Fruit fly (Drosophila melanogaster) whole organism, embryonic: ENCODE results near the gene cerv.
A peak's percentile ranks its signal among the peaks of the same experiment; 100 is the strongest.

Experiments used
- Aef1 ChIP-seq: fragments of 200-800 bp; sonication (Bioruptor generic); IDR thresholded peaks from 3 replicates; pipeline ENCODE4 v1.3.6; 2022; ENCODE audit warnings: missing biosample characterization, missing genetic modification characterization
- Antp ChIP-seq: fragments of 200-800 bp; sonication (Bioruptor generic); optimal IDR thresholded peaks from 3 replicates; lab custom pipeline; 2016; ENCODE audit warnings: missing biosample characterization, missing genetic modification characterization
- Atf-2 ChIP-seq: fragments of 200-800 bp; sonication (Bioruptor generic); optimal IDR thresholded peaks from 2 replicates; lab custom pipeline; 2016; ENCODE audit warnings: missing biosample characterization, missing genetic modification characterization
- Bteb2 ChIP-seq: fragments of 200-800 bp; sonication (Bioruptor generic); optimal IDR thresholded peaks from 2 replicates; lab custom pipeline; 2016; ENCODE audit warnings: missing biosample characterization, missing genetic modification characterization
- CG10321 ChIP-seq: fragments of 200-800 bp; sonication (Bioruptor generic); IDR thresholded peaks from 2 replicates; pipeline ENCODE4 v1.3.6; 2022; ENCODE audit warnings: missing biosample characterization, missing genetic modification characterization
- CG10543 ChIP-seq: fragments of 200-800 bp; sonication (Bioruptor generic); optimal IDR thresholded peaks from 3 replicates; lab custom pipeline; 2017; ENCODE audit warnings: missing biosample characterization, mild to moderate bottlenecking, missing genetic modification characterization, moderate library complexity
- CG15269 ChIP-seq: fragments of 200-800 bp; sonication (Bioruptor generic); optimal IDR thresholded peaks from 2 replicates; lab custom pipeline; 2018; ENCODE audit warnings: missing biosample characterization, mild to moderate bottlenecking, missing genetic modification characterization, moderate library complexity
- CG15479 ChIP-seq: fragments of 200-800 bp; sonication (Bioruptor generic); optimal IDR thresholded peaks from 3 replicates; lab custom pipeline; 2019; ENCODE audit warnings: missing biosample characterization, mild to moderate bottlenecking, missing genetic modification characterization, moderate library complexity
- CG16779 ChIP-seq: fragments of 200-800 bp; sonication (Bioruptor generic); IDR thresholded peaks from 2 replicates; pipeline ENCODE4 v1.3.6; 2022; ENCODE audit warnings: missing biosample characterization, missing genetic modification characterization
- CG16813 ChIP-seq: fragments of 200-800 bp; sonication (Bioruptor generic); IDR thresholded peaks from 3 replicates; pipeline ENCODE4 v1.3.6; 2022; ENCODE audit warnings: missing biosample characterization, missing genetic modification characterization; ENCODE audit not compliant: partially characterized antibody
- CG17359 ChIP-seq: fragments of 200-800 bp; sonication (Bioruptor generic); optimal IDR thresholded peaks from 3 replicates; lab custom pipeline; 2018; ENCODE audit warnings: missing biosample characterization, mild to moderate bottlenecking, missing genetic modification characterization, moderate library complexity
- CG17385 ChIP-seq: fragments of 200-800 bp; sonication (Bioruptor generic); optimal IDR thresholded peaks from 3 replicates; lab custom pipeline; 2018; ENCODE audit warnings: missing biosample characterization, mild to moderate bottlenecking, missing genetic modification characterization
- CG32772 ChIP-seq: fragments of 200-800 bp; sonication (Bioruptor generic); IDR thresholded peaks from 2 replicates; pipeline ENCODE4 v1.3.6; 2022; ENCODE audit warnings: missing biosample characterization, missing genetic modification characterization
- CG4360 ChIP-seq: fragments of 200-800 bp; sonication (Bioruptor generic); IDR thresholded peaks from 2 replicates; pipeline ENCODE4 v1.3.6; 2022; ENCODE audit warnings: missing biosample characterization, missing genetic modification characterization
- CG8281 ChIP-seq: fragments of 200-800 bp; sonication (Bioruptor generic); optimal IDR thresholded peaks from 2 replicates; lab custom pipeline; 2018; ENCODE audit warnings: missing biosample characterization, mild to moderate bottlenecking, missing genetic modification characterization, moderate library complexity
- CG9932 ChIP-seq: fragments of 200-800 bp; sonication (Bioruptor generic); IDR thresholded peaks from 2 replicates; pipeline ENCODE4 v1.3.6; 2022; ENCODE audit warnings: missing biosample characterization, missing genetic modification characterization
- Camta ChIP-seq: fragments of 200-800 bp; sonication (Bioruptor generic); optimal IDR thresholded peaks from 2 replicates; lab custom pipeline; 2016; ENCODE audit warnings: missing biosample characterization, missing genetic modification characterization
- Dek ChIP-seq: fragments of 200-800 bp; sonication (Bioruptor generic); optimal IDR thresholded peaks from 3 replicates; lab custom pipeline; 2019; ENCODE audit warnings: missing biosample characterization, mild to moderate bottlenecking, missing genetic modification characterization, moderate library complexity
- Dll ChIP-seq: fragments of 200-800 bp; sonication (Bioruptor generic); IDR thresholded peaks from 4 replicates; pipeline ENCODE4 v1.3.6; 2022; ENCODE audit warnings: missing biosample characterization, missing genetic modification characterization; ENCODE audit not compliant: partially characterized antibody
- Hey ChIP-seq: fragments of 200-800 bp; sonication (Bioruptor generic); optimal IDR thresholded peaks from 3 replicates; lab custom pipeline; 2018; ENCODE audit warnings: missing biosample characterization, mild to moderate bottlenecking, missing genetic modification characterization
- HmgZ ChIP-seq: fragments of 200-800 bp; sonication (Bioruptor generic); optimal IDR thresholded peaks from 2 replicates; lab custom pipeline; 2018; ENCODE audit warnings: missing biosample characterization, mild to moderate bottlenecking, missing genetic modification characterization
- Hr39 ChIP-seq: fragments of >200 bp; optimal IDR thresholded peaks from 2 replicates; lab custom pipeline; 2017
- Max ChIP-seq: fragments of 200-800 bp; sonication (Bioruptor generic); optimal IDR thresholded peaks from 2 replicates; lab custom pipeline; 2016; ENCODE audit warnings: missing biosample characterization, mild to moderate bottlenecking, missing genetic modification characterization
- NFAT ChIP-seq: fragments of 200-800 bp; sonication (Bioruptor generic); IDR thresholded peaks from 2 replicates; pipeline ENCODE4 v1.3.6; 2022; ENCODE audit warnings: missing biosample characterization, missing genetic modification characterization
- NK7.1 ChIP-seq: fragments of 200-800 bp; sonication (Bioruptor generic); optimal IDR thresholded peaks from 3 replicates; lab custom pipeline; 2016; ENCODE audit warnings: missing biosample characterization, missing genetic modification characterization
- Opbp ChIP-seq: fragments of 200-800 bp; sonication (Bioruptor generic); IDR thresholded peaks from 3 replicates; pipeline ENCODE4 v1.3.6; 2022; ENCODE audit warnings: missing biosample characterization, missing genetic modification characterization; ENCODE audit not compliant: partially characterized antibody
- Sox100B ChIP-seq: fragments of 200-800 bp; sonication (Bioruptor generic); optimal IDR thresholded peaks from 3 replicates; lab custom pipeline; 2018; ENCODE audit warnings: missing biosample characterization, mild to moderate bottlenecking, missing genetic modification characterization
- al ChIP-seq: fragments of 200-800 bp; sonication (Bioruptor generic); IDR thresholded peaks from 2 replicates; pipeline ENCODE4 v1.3.6; 2022; ENCODE audit warnings: missing biosample characterization, missing genetic modification characterization
- ash1 ChIP-seq: fragments of 200-800 bp; sonication (Bioruptor generic); optimal IDR thresholded peaks from 2 replicates; lab custom pipeline; 2018; ENCODE audit warnings: missing biosample characterization, mild to moderate bottlenecking, missing genetic modification characterization
- bigmax ChIP-seq: fragments of 200-800 bp; sonication (Bioruptor generic); optimal IDR thresholded peaks from 2 replicates; lab custom pipeline; 2018; ENCODE audit warnings: missing biosample characterization, mild to moderate bottlenecking, missing genetic modification characterization
- cato ChIP-seq: fragments of 200-800 bp; sonication (Bioruptor generic); optimal IDR thresholded peaks from 2 replicates; lab custom pipeline; 2016; ENCODE audit warnings: missing biosample characterization, missing genetic modification characterization, borderline replicate concordance
- crc ChIP-seq: fragments of 200-800 bp; sonication (Bioruptor generic); optimal IDR thresholded peaks from 2 replicates; lab custom pipeline; 2016; ENCODE audit warnings: missing biosample characterization, missing genetic modification characterization
- dm ChIP-seq: fragments of 200-800 bp; sonication (Bioruptor generic); optimal IDR thresholded peaks from 3 replicates; lab custom pipeline; 2016; ENCODE audit warnings: missing biosample characterization, missing genetic modification characterization
- dmrt99B ChIP-seq: fragments of 200-800 bp; sonication (Bioruptor generic); optimal IDR thresholded peaks from 2 replicates; lab custom pipeline; 2018; ENCODE audit warnings: missing biosample characterization, mild to moderate bottlenecking, missing genetic modification characterization, moderate library complexity
- eyg ChIP-seq: fragments of 200-800 bp; sonication (Bioruptor generic); optimal IDR thresholded peaks from 3 replicates; lab custom pipeline; 2016; ENCODE audit warnings: missing biosample characterization, missing genetic modification characterization
- gsb ChIP-seq: fragments of 200-800 bp; sonication (Bioruptor generic); IDR thresholded peaks from 2 replicates; pipeline ENCODE4 v1.3.6; 2022; ENCODE audit warnings: missing biosample characterization, missing genetic modification characterization
- p53 ChIP-seq: fragments of 200-800 bp; sonication (Bioruptor generic); optimal IDR thresholded peaks from 2 replicates; lab custom pipeline; 2016; ENCODE audit warnings: missing biosample characterization, missing genetic modification characterization
- pan ChIP-seq, 4 experiments: fragments of >200 bp in 3 of 4; fragments of 200-800 bp in 1 of 4; sonication (Bioruptor generic) in 1 of 4; optimal IDR thresholded peaks in 3 of 4; IDR thresholded peaks in 1 of 4; 2 replicates each; pipeline versions ENCODE4 v1.3.6 to Lab custom; 2017 to 2022; ENCODE audit warnings: missing biosample characterization in 2 of 4, missing genetic modification characterization in 2 of 4, mixed read lengths in 1 of 4
- pros ChIP-seq: fragments of 200-800 bp; sonication (Bioruptor generic); optimal IDR thresholded peaks from 3 replicates; lab custom pipeline; 2019; ENCODE audit warnings: missing biosample characterization, mild to moderate bottlenecking, missing genetic modification characterization, moderate library complexity
- pzg ChIP-seq: fragments of 200-800 bp; sonication (Bioruptor generic); optimal IDR thresholded peaks from 3 replicates; lab custom pipeline; 2018; ENCODE audit warnings: missing biosample characterization, mild to moderate bottlenecking, missing genetic modification characterization, moderate library complexity
- rib ChIP-seq: fragments of 200-800 bp; sonication (Bioruptor generic); IDR thresholded peaks from 2 replicates; pipeline ENCODE4 v1.3.6; 2022; ENCODE audit warnings: missing biosample characterization, missing genetic modification characterization
- sc ChIP-seq, 3 experiments: fragments of >200 bp in 2 of 3; fragments of 200-800 bp in 1 of 3; sonication (Bioruptor generic) in 1 of 3; optimal IDR thresholded peaks; 2 replicates in 2 of 3; 3 replicates in 1 of 3; lab custom pipeline; 2017; ENCODE audit warnings: mild to moderate bottlenecking in 1 of 3, missing biosample characterization in 1 of 3, missing genetic modification characterization in 1 of 3, missing genetic modification reagents in 1 of 3
- sob ChIP-seq: fragments of 200-800 bp; sonication (Bioruptor generic); IDR thresholded peaks from 2 replicates; pipeline ENCODE4 v1.3.6; 2022; ENCODE audit warnings: missing biosample characterization, missing genetic modification characterization
- stc ChIP-seq: fragments of 200-800 bp; sonication (Bioruptor generic); IDR thresholded peaks from 2 replicates; pipeline ENCODE4 v1.3.6; 2022; ENCODE audit warnings: missing biosample characterization, missing genetic modification characterization
- tgo ChIP-seq: fragments of 200-800 bp; sonication (Bioruptor generic); IDR thresholded peaks from 3 replicates; pipeline ENCODE4 v1.3.6; 2022; ENCODE audit warnings: missing biosample characterization, missing genetic modification characterization
- twi ChIP-seq: fragments of 200-800 bp; optimal IDR thresholded peaks from 2 replicates; lab custom pipeline; 2019; ENCODE audit warnings: missing biosample characterization, mild to moderate bottlenecking, missing genetic modification characterization, moderate library complexity
- tx ChIP-seq: fragments of 200-800 bp; sonication (Bioruptor generic); optimal IDR thresholded peaks from 2 replicates; lab custom pipeline; 2016; ENCODE audit warnings: missing biosample characterization, missing genetic modification characterization
- zfh2 ChIP-seq: fragments of 200-800 bp; sonication (Bioruptor generic); optimal IDR thresholded peaks from 2 replicates; lab custom pipeline; 2016; ENCODE audit warnings: missing biosample characterization, missing genetic modification characterization

cerv gene

DNA sequence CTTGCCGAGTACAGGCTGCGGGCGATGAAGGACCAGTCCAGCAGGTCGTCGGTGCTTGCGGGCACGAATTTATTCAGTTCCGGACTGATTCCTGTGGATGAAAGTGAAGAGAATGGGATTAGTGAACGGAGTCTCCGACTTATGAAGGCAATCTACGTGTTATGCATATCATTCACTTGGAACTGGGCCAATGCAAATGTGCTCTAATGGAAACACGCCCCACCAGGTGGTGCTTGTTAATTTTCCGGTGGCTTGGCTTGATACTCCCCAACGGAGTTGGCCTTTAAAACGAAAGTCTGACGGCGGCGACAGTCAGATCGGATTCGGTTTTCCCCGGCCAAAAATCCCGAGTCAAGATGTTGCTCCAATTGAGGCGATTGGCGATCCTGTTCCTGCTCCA is 9.5 kb upstream of the cerv start, which contains the start of gene Alp11:
Gene Alp11 (plus strand): TSS at position 301 of the 400 bp plus-strand sequence.
- TF ChIP-seq pros (GFP tag; lab: Kevin White, UChicago) (no peak), Bteb2 (GFP tag; lab: Kevin White, UChicago) (no peak), cato (GFP tag; lab: Kevin White, UChicago) (no peak), pzg (GFP tag; lab: Kevin White, UChicago) (no peak), CG16813 (GFP tag; lab: Robert Waterston, UW) (no peak), al (GFP tag; lab: Robert Waterston, UW) (no peak), Antp (no peak), CG10543 (GFP tag; lab: Kevin White, UChicago) (no peak), CG32772 (GFP tag; lab: Robert Waterston, UW) (no peak), Dek (tag; lab: Kevin White, UChicago) (no peak), HmgZ (no peak), Opbp (no peak), dmrt99B (tag; lab: Kevin White, UChicago) (no peak), CG9932 (GFP tag; lab: Robert Waterston, UW) (no peak), CG8281 (tag; lab: Kevin White, UChicago) (no peak), Hey (tag; lab: Kevin White, UChicago) (no peak), zfh2 (GFP tag; lab: Kevin White, UChicago) (no peak), CG17359 (tag; lab: Kevin White, UChicago) (no peak)

dm6 chrX:15583842-15584441 is 6.0 kb upstream of the cerv start:
- peak; percentile 6 for TF ChIP-seq CG15479 (GFP tag; lab: Kevin White, UChicago)
- TF ChIP-seq bigmax (GFP tag; lab: Kevin White, UChicago) = peak; percentile 81
- TF ChIP-seq CG16813 (GFP tag; lab: Robert Waterston, UW) = 0 out of 3 replicates have a peak, but pooled peaks have one; percentile 10
- no peak for TF ChIP-seq tx (GFP tag; lab: Kevin White, UChicago)
- TF ChIP-seq dm (GFP tag; lab: Kevin White, UChicago) = peak; percentile 76
- TF ChIP-seq tgo (GFP tag; lab: Robert Waterston, UW) = no peak
- TF ChIP-seq twi = peak; percentile 96
- TF ChIP-seq p53 (GFP tag; lab: Kevin White, UChicago) = peak; percentile 86
- TF ChIP-seq CG17385 = peak; percentile 27
- no peak for TF ChIP-seq crc (GFP tag; lab: Kevin White, UChicago)

DNA sequence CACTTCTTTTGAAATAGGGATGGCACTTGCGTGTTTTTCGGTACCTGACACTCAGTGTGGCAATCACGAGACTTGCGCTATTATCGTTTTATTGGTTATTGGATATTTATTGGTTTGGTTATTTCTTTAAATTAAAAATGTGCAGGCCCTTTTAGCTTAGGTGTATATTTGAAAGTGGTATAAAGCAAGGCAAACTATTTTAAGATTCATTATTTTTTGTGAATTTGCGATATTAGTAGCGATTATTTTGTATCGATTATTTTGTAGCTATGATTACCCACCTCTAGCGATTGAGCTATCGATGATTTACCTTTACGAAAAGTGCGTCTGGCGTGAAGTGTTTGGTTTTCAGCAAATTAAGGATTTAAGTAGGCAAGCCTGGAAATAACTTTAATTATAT is 4.9 kb upstream of the cerv start, which contains the start of the genes CG9215 and CG8097:
Gene CG9215 (minus strand): TSS at position 22 of the 400 bp plus-strand sequence.
Gene CG8097 (plus strand): TSS at position 307 of the 400 bp plus-strand sequence.
- TF ChIP-seq Hr39 (lab: Kevin White, UChicago) (no peak), gsb (GFP tag; lab: Robert Waterston, UW) (no peak), Aef1 (GFP tag; lab: Robert Waterston, UW) (no peak), NK7.1 (GFP tag; lab: Kevin White, UChicago) (no peak), sc (optimal IDR thresholded peaks at IDR 0.05; lab: Kevin White, UChicago) (no peak), sc (GFP tag; optimal IDR thresholded peaks at IDR 0.05; lab: Kevin White, UChicago) (no peak), CG10321 (no peak), Dll (GFP tag; lab: Robert Waterston, UW) (peak; percentile 98), pan (optimal IDR thresholded peaks at IDR 0.05; lab: Kevin White, UChicago) (no peak), pan (GFP tag; optimal IDR thresholded peaks at IDR 0.05 in 1 of 2, IDR thresholded peaks at IDR 0.05 in 1 of 2) (no peak), Max (GFP tag; lab: Kevin White, UChicago) (peak; percentile 53), sob (GFP tag; lab: Robert Waterston, UW) (no peak; the same call in 1 of the 2 replicates), ash1 (no peak), NFAT (no peak), CG16779 (no peak), CG15269 (tag; lab: Kevin White, UChicago) (no peak), Sox100B (GFP tag; lab: Kevin White, UChicago) (no peak), CG4360 (no peak), Atf-2 (no peak), stc (no peak), rib (GFP tag; lab: Robert Waterston, UW) (no peak), Camta (GFP tag; lab: Kevin White, UChicago) (peak; percentile 17), eyg (GFP tag; lab: Kevin White, UChicago) (no peak)
